Worm (Caenorhabditis elegans) whole organism, L2 larva: ENCODE results near the gene Y46G5A.8.

ENCODE experiments used
- alr-1 ChIP-seq: fragments of 150-350 bp; optimal IDR thresholded peaks from 2 replicates; lab custom pipeline; 2014; ENCODE audit warnings: missing biosample characterization, missing genetic modification characterization
- blmp-1 ChIP-seq: sonication (generic microtip); optimal IDR thresholded peaks from 2 replicates; lab custom pipeline; 2017; ENCODE audit warnings: missing genetic modification characterization, mild to moderate bottlenecking, missing compliant biosample characterization, antibody characterized with exemption, moderate library complexity; ENCODE audit not compliant: insufficient read depth
- elt-1 ChIP-seq: fragments of 150-350 bp; optimal IDR thresholded peaks from 2 replicates; lab custom pipeline; 2014; ENCODE audit warnings: missing biosample characterization, missing genetic modification characterization
- elt-3 ChIP-seq: sonication (generic microtip); optimal IDR thresholded peaks from 2 replicates; lab custom pipeline; 2017; ENCODE audit warnings: missing biosample characterization, missing genetic modification characterization
- mdl-1 ChIP-seq, 2 experiments: fragments of 150-350 bp in 1 of 2; sonication (generic microtip) in 1 of 2; optimal IDR thresholded peaks; 2 replicates each; lab custom pipeline; 2017; ENCODE audit warnings: missing biosample characterization in 2 of 2, missing genetic modification characterization in 2 of 2
- nhr-237 ChIP-seq: fragments of 150-350 bp; optimal IDR thresholded peaks from 2 replicates; lab custom pipeline; 2014; ENCODE audit warnings: missing biosample characterization, missing genetic modification characterization
- unc-62 ChIP-seq: fragments of 150-350 bp; optimal IDR thresholded peaks from 2 replicates; lab custom pipeline; 2014; ENCODE audit warnings: missing biosample characterization, missing genetic modification reagents, missing genetic modification characterization
- ztf-11 ChIP-seq: sonication (generic microtip); optimal IDR thresholded peaks from 2 replicates; lab custom pipeline; 2017; ENCODE audit warnings: missing biosample characterization, missing genetic modification characterization

- TF ChIP-seq elt-1 (no peak), alr-1 (no peak), blmp-1 (tag; lab: Kevin White, UChicago) (no peak), nhr-237 (tag; lab: Kevin White, UChicago) (no peak), mdl-1 (tag; optimal IDR thresholded peaks at IDR 0.05; lab: Kevin White, UChicago) (no peak), elt-3 (tag; lab: Kevin White, UChicago) (no peak), unc-62 (GFP tag; lab: Kevin White, UChicago) (no peak), ztf-11 (tag; lab: Kevin White, UChicago) (no peak)
Observed at ce11 chrII:12787831-12788248, 31.7 kb downstream of the Y46G5A.8 start, which contains the start of gene alkb-7.
